Worm (Caenorhabditis elegans): ENCODE results near the gene Y54G2A.77.
"Not testable (repeated sequence)": the region's sequence is repeated elsewhere in the genome, so short reads cannot be mapped to it uniquely, and the experiment has no call there.

- TF ChIP-seq nhr-28 (tag; optimal IDR thresholded peaks at IDR 0.05); lsy-2 (tag; optimal IDR thresholded peaks at IDR 0.05); lin-32 (GFP tag; optimal IDR thresholded peaks at IDR 0.05); mep-1 (tag; optimal IDR thresholded peaks at IDR 0.05); nhr-237 (tag; optimal IDR thresholded peaks at IDR 0.05); mls-2 (tag; optimal IDR thresholded peaks at IDR 0.05); unc-62 (GFP tag; optimal IDR thresholded peaks at IDR 0.05); elt-3 (tag; optimal IDR thresholded peaks at IDR 0.05); pha-4 (tag; optimal IDR thresholded peaks at IDR 0.05); ztf-11 (tag; optimal IDR thresholded peaks at IDR 0.05); ces-1 (GFP tag; optimal IDR thresholded peaks at IDR 0.05); sem-2 (GFP tag; optimal IDR thresholded peaks at IDR 0.05): not testable (repeated sequence)
Observed at ce11 chrIV:2801558-2801957, 39.1 kb downstream of the Y54G2A.77 start, which contains the start of gene Y54G2A.44.

All from whole organism, mixed stage, embryonic.